Fruit fly (Drosophila melanogaster): ENCODE results near the gene MnM.

The MnM gene

dm6 chr3L:3197464-3197863, 19.1 kb upstream of the MnM start, which contains the start of gene CG14966 (continued):
- no peak for TF ChIP-seq H15 (GFP tag; IDR thresholded peaks at IDR 0.05)
- TF ChIP-seq stwl (tag; optimal IDR thresholded peaks at IDR 0.05): peak; percentile 43
- peak; percentile 27 for TF ChIP-seq Hmr (GFP tag; optimal IDR thresholded peaks at IDR 0.05)
- TF ChIP-seq CG17829 (tag; optimal IDR thresholded peaks at IDR 0.05): peak; percentile 66

DNA sequence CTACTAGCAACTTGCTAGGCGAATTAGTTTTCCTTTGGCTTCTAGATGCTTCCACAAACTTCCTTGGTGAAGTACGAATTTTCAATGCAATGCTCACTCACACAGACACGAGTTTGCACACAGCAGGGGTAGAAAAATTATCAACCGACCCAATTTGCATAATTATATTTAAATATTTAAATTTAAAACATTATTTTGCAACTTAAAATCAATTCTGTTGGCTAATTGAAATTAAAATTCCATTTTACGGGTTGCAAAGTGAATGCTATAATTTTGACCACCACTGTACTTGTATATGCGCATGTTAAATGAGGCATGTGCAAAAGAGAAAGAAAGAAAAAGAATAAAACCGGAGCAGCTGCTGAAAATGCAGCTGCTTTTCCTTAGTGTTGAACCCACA, 15.7 kb upstream of the MnM start:
- TF ChIP-seq CG8281 (tag; optimal IDR thresholded peaks at IDR 0.05) (peak; percentile 77), CG32772 (GFP tag; IDR thresholded peaks at IDR 0.05) (peak; percentile 93), Adf1 (GFP tag; IDR thresholded peaks at IDR 0.05) (peak; percentile 70), cato (GFP tag; optimal IDR thresholded peaks at IDR 0.05; ENCODE audit: borderline replicate concordance) (peak; percentile 66), CG9797 (GFP tag; optimal IDR thresholded peaks at IDR 0.05) (peak; percentile 30), h (optimal IDR thresholded peaks at IDR 0.05) (no peak), CG8944 (GFP tag; optimal IDR thresholded peaks at IDR 0.05) (peak; percentile 31), CG8388 (GFP tag; optimal IDR thresholded peaks at IDR 0.05) (peak; percentile 95), Ravus (GFP tag; IDR thresholded peaks at IDR 0.05) (peak; percentile 82), gfzf (GFP tag; optimal IDR thresholded peaks at IDR 0.05) (no peak), grn (GFP tag; optimal IDR thresholded peaks at IDR 0.05) (peak; percentile 20), CG10366 (GFP tag; IDR thresholded peaks at IDR 0.05) (peak; percentile 94), bigmax (GFP tag; optimal IDR thresholded peaks at IDR 0.05) (peak; percentile 53), CTCF (GFP tag; optimal IDR thresholded peaks at IDR 0.05) (peak; percentile 59), fru (optimal IDR thresholded peaks at IDR 0.05) (no peak), CG14441 (GFP tag; IDR thresholded peaks at IDR 0.05) (peak; percentile 94), gsb (GFP tag; IDR thresholded peaks at IDR 0.05) (peak; percentile 93), CG3847 (GFP tag; IDR thresholded peaks at IDR 0.05) (peak; percentile 88), Usf (GFP tag; optimal IDR thresholded peaks at IDR 0.05) (peak; percentile 39), PHDP (tag; optimal IDR thresholded peaks at IDR 0.05) (peak; percentile 95), Abd-B (GFP tag; optimal IDR thresholded peaks at IDR 0.05) (peak; percentile 88), CG13296 (GFP tag; optimal IDR thresholded peaks at IDR 0.05) (peak; percentile 92), org-1 (GFP tag; optimal IDR thresholded peaks at IDR 0.05) (peak; percentile 87), odd (GFP tag; optimal IDR thresholded peaks at IDR 0.05) (peak; percentile 86), CG10267 (tag; optimal IDR thresholded peaks at IDR 0.05) (peak; percentile 89), Dek (tag; optimal IDR thresholded peaks at IDR 0.05) (peak; percentile 93), usp (GFP tag; optimal IDR thresholded peaks at IDR 0.05) (no peak), Max (GFP tag; optimal IDR thresholded peaks at IDR 0.05) (peak; percentile 86), Side (GFP tag; optimal IDR thresholded peaks at IDR 0.05) (peak; percentile 41), Meics (GFP tag; optimal IDR thresholded peaks at IDR 0.05) (peak; percentile 94), CG1233 (GFP tag; optimal IDR thresholded peaks at IDR 0.05) (peak; percentile 88), CG3726 (GFP tag; IDR thresholded peaks at IDR 0.05) (peak; percentile 90; the same call in 2 of the 3 replicates), Mad (GFP tag; optimal IDR thresholded peaks at IDR 0.05) (peak; percentile 81), caup (GFP tag; optimal IDR thresholded peaks at IDR 0.05; ENCODE audit: severe bottlenecking) (peak; percentile 94), Nf-YC (tag; optimal IDR thresholded peaks at IDR 0.05) (peak; percentile 80), Chrac-16 (GFP tag; optimal IDR thresholded peaks at IDR 0.05) (peak; percentile 87), Asciz (GFP tag; optimal IDR thresholded peaks at IDR 0.05) (peak; percentile 94), CG31224 (GFP tag; IDR thresholded peaks at IDR 0.05) (peak; percentile 86), CG17328 (GFP tag; IDR thresholded peaks at IDR 0.05) (peak; percentile 96), CG14014 (GFP tag; IDR thresholded peaks at IDR 0.05) (peak; percentile 94), Hr39 (optimal IDR thresholded peaks at IDR 0.05) (no peak), CG12155 (GFP tag; optimal IDR thresholded peaks at IDR 0.05) (peak; percentile 84), CG2116 (GFP tag; optimal IDR thresholded peaks at IDR 0.05) (peak; percentile 66), CG2678 (tag; optimal IDR thresholded peaks at IDR 0.05) (peak; percentile 96), phol (tag; optimal IDR thresholded peaks at IDR 0.05) (peak; percentile 92), CG12744 (GFP tag; optimal IDR thresholded peaks at IDR 0.05) (peak; percentile 3), E2f2 (GFP tag; IDR thresholded peaks at IDR 0.05) (peak; percentile 72)
